Worm (Caenorhabditis elegans) whole organism, L1 larva: ENCODE results near the gene ZK792.7.

Experiments
- elt-3 ChIP-seq, 6 experiments: fragments of 150-350 bp in 1 of 6; sonication (generic microtip); optimal IDR thresholded peaks; 2 replicates each; lab custom pipeline; 2017 to 2018; ENCODE audit warnings: missing biosample characterization in 6 of 6, missing genetic modification characterization in 6 of 6, inconsistent platforms in 1 of 6
- hpl-2 ChIP-seq: fragments of 150-350 bp; optimal IDR thresholded peaks from 2 replicates; lab custom pipeline; 2014; ENCODE audit warnings: missing biosample characterization, missing genetic modification reagents, missing genetic modification characterization
- lin-14 ChIP-seq: fragments of 200-800 bp; sonication (Bioruptor generic); optimal IDR thresholded peaks from 2 replicates; lab custom pipeline; 2018; ENCODE audit warnings: mild to moderate bottlenecking, missing genetic modification characterization, moderate library complexity, missing compliant biosample characterization
- nhr-12 ChIP-seq: sonication (generic microtip); optimal IDR thresholded peaks from 2 replicates; lab custom pipeline; 2017; ENCODE audit warnings: missing biosample characterization, missing genetic modification characterization
- nhr-71 ChIP-seq: sonication (generic microtip); optimal IDR thresholded peaks from 2 replicates; lab custom pipeline; 2016; ENCODE audit warnings: mild to moderate bottlenecking, missing genetic modification characterization, moderate library complexity, missing compliant biosample characterization
- skn-1 ChIP-seq: fragments of 150-350 bp; optimal IDR thresholded peaks from 2 replicates; lab custom pipeline; 2014; ENCODE audit warnings: missing biosample characterization, missing genetic modification characterization
- unc-86 ChIP-seq: sonication (generic microtip); optimal IDR thresholded peaks from 2 replicates; lab custom pipeline; 2016; ENCODE audit warnings: missing genetic modification characterization, missing compliant biosample characterization

Gene ZK792.7

ce11 chrIV:11744287-11744686 is 50.0 kb downstream of the ZK792.7 start:
- TF ChIP-seq nhr-71: peak; percentile 55
- TF ChIP-seq lin-14 (GFP tag; lab: Kevin White, UChicago): peak; percentile 62
- TF ChIP-seq hpl-2: no peak
- TF ChIP-seq nhr-12: no peak

- no peak for TF ChIP-seq skn-1 (tag; lab: Kevin White, UChicago)
- no peak for TF ChIP-seq elt-3 (tag; optimal IDR thresholded peaks at IDR 0.05; lab: Kevin White, UChicago)
- no peak for TF ChIP-seq unc-86
These were observed 51.1 kb downstream of the ZK792.7 start, which contains the start of gene gem-4 for ce11 chrIV:11745340-11745739. TSS of gene gem-4 (plus strand) at chrIV:11745640.
